Worm (Caenorhabditis elegans) whole organism, L1 larva: ENCODE measurements around the gene clec-57.

Experiments
- Y116A8C.19 ChIP-seq: sonication (generic microtip); optimal IDR thresholded peaks from 2 replicates; lab custom pipeline; 2016; ENCODE audit warnings: missing compliant biosample characterization, missing genetic modification characterization, borderline replicate concordance
- ama-1 ChIP-seq: fragments of 150-350 bp; optimal IDR thresholded peaks from 2 replicates; lab custom pipeline; 2014
- efl-1 ChIP-seq, 4 experiments: fragments of 150-350 bp; optimal IDR thresholded peaks in 3 of 4; peaks in 1 of 4; 1 replicate in 1 of 4; 2 replicates in 3 of 4; lab custom pipeline; 2014; ENCODE audit warnings: missing biosample characterization in 2 of 4, missing genetic modification characterization in 2 of 4, missing genetic modification reagents in 2 of 4
- elt-3 ChIP-seq, 6 experiments: fragments of 150-350 bp in 1 of 6; sonication (generic microtip); optimal IDR thresholded peaks; 2 replicates each; lab custom pipeline; 2017 to 2018; ENCODE audit warnings: missing biosample characterization in 6 of 6, missing genetic modification characterization in 6 of 6, inconsistent platforms in 1 of 6
- lin-15B ChIP-seq: fragments of 150-350 bp; sonication (generic microtip); optimal IDR thresholded peaks from 3 replicates; lab custom pipeline; 2014; ENCODE audit warnings: missing biosample characterization, missing genetic modification characterization
- lsy-2 ChIP-seq, 2 experiments: fragments of 150-350 bp; optimal IDR thresholded peaks; 2 replicates each; lab custom pipeline; 2014; ENCODE audit warnings: missing biosample characterization in 2 of 2, missing genetic modification characterization in 2 of 2
- mdl-1 ChIP-seq, 2 experiments: fragments of 150-350 bp; optimal IDR thresholded peaks; 2 replicates each; lab custom pipeline; 2014 to 2017; ENCODE audit warnings: missing biosample characterization in 2 of 2, missing genetic modification characterization in 2 of 2, inconsistent platforms in 1 of 2
- nhr-12 ChIP-seq: sonication (generic microtip); optimal IDR thresholded peaks from 2 replicates; lab custom pipeline; 2017; ENCODE audit warnings: missing biosample characterization, missing genetic modification characterization
- unc-62 ChIP-seq: fragments of 150-350 bp; optimal IDR thresholded peaks from 2 replicates; lab custom pipeline; 2014; ENCODE audit warnings: missing biosample characterization, missing genetic modification reagents, missing genetic modification characterization

ce11 chrV:14449397-14449796, 19.6 kb upstream of the clec-57 start, which contains the start of gene F23B12.7:
- TF ChIP-seq unc-62 (GFP tag; lab: Kevin White, UChicago): no peak
- no peak for TF ChIP-seq lsy-2 (tag; optimal IDR thresholded peaks at IDR 0.05; lab: Kevin White, UChicago)
- TF ChIP-seq lin-15B (tag; lab: Kevin White, UChicago): no peak
- no peak for TF ChIP-seq efl-1 (optimal IDR thresholded peaks at IDR 0.05; lab: Kevin White, UChicago)
- no peak for TF ChIP-seq efl-1 (GFP tag; optimal IDR thresholded peaks at IDR 0.05 in 1 of 2; lab: Kevin White, UChicago)
- no peak for TF ChIP-seq Y116A8C.19 (tag; lab: Kevin White, UChicago)
- no peak for TF ChIP-seq ama-1 (lab: Kevin White, UChicago)
- TF ChIP-seq elt-3 (tag; optimal IDR thresholded peaks at IDR 0.05; lab: Kevin White, UChicago): no peak
- TF ChIP-seq nhr-12: no peak
- no peak for TF ChIP-seq mdl-1 (tag; optimal IDR thresholded peaks at IDR 0.05; lab: Kevin White, UChicago)
